Worm (Caenorhabditis elegans) whole organism, young adult: ENCODE measurements around the gene alh-8.
A peak's percentile ranks its signal among the peaks of the same experiment; 100 is the strongest.

Source experiments
- B0261.1 ChIP-seq: sonication (generic microtip); optimal IDR thresholded peaks from 2 replicates; lab custom pipeline; 2016; ENCODE audit warnings: mild to moderate bottlenecking, missing genetic modification characterization, moderate library complexity, missing compliant biosample characterization
- B0336.3 ChIP-seq: fragments of 200-800 bp; sonication (Bioruptor generic); IDR thresholded peaks from 2 replicates; pipeline ENCODE4 v1.3.6; 2022; ENCODE audit warnings: missing genetic modification characterization, missing compliant biosample characterization
- C06A6.2 ChIP-seq: fragments of 200-800 bp; sonication (Bioruptor generic); conservative IDR thresholded peaks from 2 replicates; pipeline ENCODE4 v1.3.6; 2022; ENCODE audit warnings: missing genetic modification characterization, missing compliant biosample characterization
- C17E4.6 ChIP-seq: fragments of 200-800 bp; sonication (Bioruptor generic); IDR thresholded peaks from 2 replicates; pipeline ENCODE4 v1.3.6; 2022; ENCODE audit warnings: missing genetic modification reagents, missing genetic modification characterization, missing compliant biosample characterization
- F10E7.11 ChIP-seq: sonication (generic microtip); optimal IDR thresholded peaks from 2 replicates; lab custom pipeline; 2017; ENCODE audit warnings: mild to moderate bottlenecking, missing genetic modification characterization, moderate library complexity, missing compliant biosample characterization
- F22D6.2 ChIP-seq: sonication (generic microtip); optimal IDR thresholded peaks from 2 replicates; lab custom pipeline; 2016; ENCODE audit warnings: mild to moderate bottlenecking, missing genetic modification characterization, missing compliant biosample characterization
- F23B12.7 ChIP-seq: sonication (generic microtip); optimal IDR thresholded peaks from 2 replicates; lab custom pipeline; 2017; ENCODE audit warnings: missing genetic modification characterization, mild to moderate bottlenecking, missing compliant biosample characterization, antibody characterized with exemption, moderate library complexity; ENCODE audit not compliant: insufficient read depth
- F39B2.1 ChIP-seq: fragments of 200-800 bp; sonication (Bioruptor generic); IDR thresholded peaks from 2 replicates; pipeline ENCODE4 v1.3.6; 2022; ENCODE audit warnings: missing genetic modification reagents, missing genetic modification characterization, missing compliant biosample characterization
- F52B5.7 ChIP-seq: sonication (generic microtip); optimal IDR thresholded peaks from 2 replicates; lab custom pipeline; 2016; ENCODE audit warnings: mild to moderate bottlenecking, missing genetic modification characterization, missing compliant biosample characterization
- F55B11.4 ChIP-seq: sonication (generic microtip); optimal IDR thresholded peaks from 2 replicates; lab custom pipeline; 2016; ENCODE audit warnings: missing compliant biosample characterization, missing genetic modification characterization, borderline replicate concordance; ENCODE audit not compliant: insufficient read depth
- K12H6.12 ChIP-seq: fragments of 200-800 bp; sonication (Bioruptor generic); optimal IDR thresholded peaks from 2 replicates; lab custom pipeline; 2018; ENCODE audit warnings: mild to moderate bottlenecking, missing genetic modification characterization, missing compliant biosample characterization
- ZK185.1 ChIP-seq: sonication (generic microtip); optimal IDR thresholded peaks from 2 replicates; lab custom pipeline; 2016; ENCODE audit warnings: mild to moderate bottlenecking, missing genetic modification characterization, missing compliant biosample characterization; ENCODE audit not compliant: poor library complexity, severe bottlenecking
- aptf-2 ChIP-seq: fragments of 200-800 bp; sonication (Bioruptor generic); conservative IDR thresholded peaks from 2 replicates; pipeline ENCODE4 v1.3.6; 2022; ENCODE audit warnings: missing genetic modification reagents, missing genetic modification characterization, missing compliant biosample characterization
- bed-1 ChIP-seq: fragments of 200-800 bp; sonication (Bioruptor generic); IDR thresholded peaks from 2 replicates; pipeline ENCODE4 v1.3.6; 2022; ENCODE audit warnings: missing genetic modification reagents, missing genetic modification characterization, missing compliant biosample characterization
- cebp-1 ChIP-seq, 2 experiments: fragments of 200-800 bp in 1 of 2; sonication (Bioruptor generic) in 1 of 2; sonication (generic microtip) in 1 of 2; IDR thresholded peaks in 1 of 2; optimal IDR thresholded peaks in 1 of 2; 2 replicates each; pipeline versions ENCODE4 v1.3.6 to Lab custom; 2017 to 2022; ENCODE audit warnings: missing compliant biosample characterization in 2 of 2, missing genetic modification characterization in 2 of 2, mild to moderate bottlenecking in 1 of 2, missing genetic modification reagents in 1 of 2, moderate library complexity in 1 of 2
- ceh-40 ChIP-seq: fragments of 200-800 bp; sonication (Bioruptor generic); IDR thresholded peaks from 2 replicates; pipeline ENCODE4 v1.3.6; 2022; ENCODE audit warnings: missing genetic modification characterization, missing compliant biosample characterization
- die-1 ChIP-seq: sonication (generic microtip); optimal IDR thresholded peaks from 2 replicates; lab custom pipeline; 2016; ENCODE audit warnings: missing genotype, mild to moderate bottlenecking, missing genetic modification characterization, missing compliant biosample characterization
- dox-1 ChIP-seq: fragments of 200-800 bp; sonication (Bioruptor generic); IDR thresholded peaks from 2 replicates; pipeline ENCODE4 v1.3.6; 2022; ENCODE audit warnings: missing genetic modification reagents, missing genetic modification characterization, missing compliant biosample characterization
- dpff-1 ChIP-seq: sonication (generic microtip); optimal IDR thresholded peaks from 2 replicates; lab custom pipeline; 2017; ENCODE audit warnings: mild to moderate bottlenecking, missing genetic modification characterization, missing compliant biosample characterization
- dpl-1 ChIP-seq: fragments of 150-350 bp; optimal IDR thresholded peaks from 2 replicates; lab custom pipeline; 2014; ENCODE audit warnings: missing biosample characterization, missing genetic modification reagents, missing genetic modification characterization
- egl-44 ChIP-seq: fragments of 200-800 bp; sonication (Bioruptor generic); IDR thresholded peaks from 2 replicates; pipeline ENCODE4 v1.3.6; 2022; ENCODE audit warnings: missing genetic modification reagents, missing genetic modification characterization, missing compliant biosample characterization
- egrh-3 ChIP-seq: fragments of 200-800 bp; sonication (Bioruptor generic); IDR thresholded peaks from 2 replicates; pipeline ENCODE4 v1.3.6; 2022; ENCODE audit warnings: missing genetic modification reagents, missing genetic modification characterization, missing compliant biosample characterization
- ekl-4 ChIP-seq: fragments of 200-800 bp; sonication (Bioruptor generic); IDR thresholded peaks from 2 replicates; pipeline ENCODE4 v1.3.6; 2022; ENCODE audit warnings: missing genetic modification reagents, missing genetic modification characterization, missing compliant biosample characterization
- hlh-12 ChIP-seq: sonication (generic microtip); optimal IDR thresholded peaks from 2 replicates; lab custom pipeline; 2016; ENCODE audit warnings: missing genetic modification characterization, missing compliant biosample characterization
- hrde-1 ChIP-seq: sonication (generic microtip); optimal IDR thresholded peaks from 2 replicates; lab custom pipeline; 2016; ENCODE audit warnings: missing genetic modification characterization, mild to moderate bottlenecking, missing compliant biosample characterization, moderate library complexity, missing genotype, missing genetic modification reagents, borderline replicate concordance
- lin-26 ChIP-seq: fragments of 200-800 bp; sonication (Bioruptor generic); IDR thresholded peaks from 2 replicates; pipeline ENCODE4 v1.3.6; 2022; ENCODE audit warnings: missing genetic modification reagents, missing genetic modification characterization, missing compliant biosample characterization
- lin-40 ChIP-seq: sonication (generic microtip); optimal IDR thresholded peaks from 2 replicates; lab custom pipeline; 2016; ENCODE audit warnings: missing genetic modification characterization, mild to moderate bottlenecking, missing compliant biosample characterization, missing genotype, missing genetic modification reagents
- madf-10 ChIP-seq: sonication (generic microtip); optimal IDR thresholded peaks from 2 replicates; lab custom pipeline; 2016; ENCODE audit warnings: mild to moderate bottlenecking, missing genetic modification characterization, missing compliant biosample characterization
- mes-4 ChIP-seq: sonication (generic microtip); optimal IDR thresholded peaks from 2 replicates; lab custom pipeline; 2016; ENCODE audit warnings: missing genotype, missing genetic modification characterization, missing compliant biosample characterization
- nfya-1 ChIP-seq: sonication (generic microtip); optimal IDR thresholded peaks from 2 replicates; lab custom pipeline; 2017; ENCODE audit warnings: antibody characterized with exemption, missing compliant biosample characterization, missing genetic modification characterization, borderline replicate concordance; ENCODE audit not compliant: insufficient read depth
- nfyb-1 ChIP-seq: fragments of 200-800 bp; sonication (Bioruptor generic); IDR thresholded peaks from 2 replicates; pipeline ENCODE4 v1.3.6; 2022; ENCODE audit warnings: missing genetic modification reagents, missing genetic modification characterization, missing compliant biosample characterization
- nhr-179 ChIP-seq: sonication (generic microtip); optimal IDR thresholded peaks from 2 replicates; lab custom pipeline; 2016; ENCODE audit warnings: mild to moderate bottlenecking, missing genetic modification characterization, missing compliant biosample characterization
- pbrm-1 ChIP-seq: fragments of 200-800 bp; sonication (Bioruptor generic); IDR thresholded peaks from 2 replicates; pipeline ENCODE4 v1.3.6; 2022; ENCODE audit warnings: missing genetic modification reagents, missing genetic modification characterization, missing compliant biosample characterization
- pha-4 ChIP-seq: fragments of 150-350 bp; sonication (generic microtip); optimal IDR thresholded peaks from 2 replicates; lab custom pipeline; 2014; ENCODE audit warnings: missing biosample characterization, missing genetic modification reagents, missing genetic modification characterization
- rec-8 ChIP-seq, 2 experiments: sonication (generic microtip); optimal IDR thresholded peaks; 2 replicates each; lab custom pipeline; 2016; ENCODE audit warnings: mild to moderate bottlenecking in 2 of 2, missing genetic modification characterization in 2 of 2, missing genetic modification reagents in 2 of 2, missing genotype in 2 of 2, missing biosample characterization in 1 of 2, missing compliant biosample characterization in 1 of 2, moderate library complexity in 1 of 2
- repo-1 ChIP-seq: sonication (generic microtip); optimal IDR thresholded peaks from 2 replicates; lab custom pipeline; 2017; ENCODE audit warnings: mild to moderate bottlenecking, missing genetic modification characterization, missing compliant biosample characterization
- sdz-38 ChIP-seq: sonication (generic microtip); optimal IDR thresholded peaks from 2 replicates; lab custom pipeline; 2016; ENCODE audit warnings: missing genotype, missing genetic modification characterization, missing compliant biosample characterization
- sea-2 ChIP-seq: fragments of 200-800 bp; sonication (Bioruptor generic); IDR thresholded peaks from 2 replicates; pipeline ENCODE4 v1.3.6; 2022; ENCODE audit warnings: missing genetic modification characterization, missing compliant biosample characterization
- sptf-2 ChIP-seq: fragments of 200-800 bp; sonication (Bioruptor generic); optimal IDR thresholded peaks from 2 replicates; lab custom pipeline; 2018; ENCODE audit warnings: mild to moderate bottlenecking, missing genetic modification characterization, missing compliant biosample characterization
- tbp1 ChIP-seq: fragments of 200-800 bp; sonication (Bioruptor generic); optimal IDR thresholded peaks from 2 replicates; lab custom pipeline; 2018; ENCODE audit warnings: mild to moderate bottlenecking, missing genetic modification characterization, missing compliant biosample characterization
- tbx-9 ChIP-seq: sonication (generic microtip); optimal IDR thresholded peaks from 2 replicates; lab custom pipeline; 2016; ENCODE audit warnings: borderline replicate concordance, missing genetic modification characterization, inconsistent platforms, missing compliant biosample characterization
- tlf-1 ChIP-seq: fragments of 200-800 bp; sonication (Bioruptor generic); optimal IDR thresholded peaks from 2 replicates; lab custom pipeline; 2018; ENCODE audit warnings: mild to moderate bottlenecking, missing genetic modification characterization, missing compliant biosample characterization
- unc-130 ChIP-seq: sonication (generic microtip); optimal IDR thresholded peaks from 2 replicates; lab custom pipeline; 2016; ENCODE audit warnings: missing genetic modification reagents, missing genetic modification characterization, missing compliant biosample characterization
- xnd-1 ChIP-seq: sonication (generic microtip); optimal IDR thresholded peaks from 2 replicates; lab custom pipeline; 2016; ENCODE audit warnings: missing genotype, missing genetic modification reagents, missing genetic modification characterization, missing compliant biosample characterization
- zfh-2 ChIP-seq: fragments of 200-800 bp; sonication (Bioruptor generic); conservative IDR thresholded peaks from 2 replicates; pipeline ENCODE4 v1.3.6; 2022; ENCODE audit warnings: missing genetic modification reagents, missing genetic modification characterization, missing compliant biosample characterization
- ztf-28 ChIP-seq: fragments of 200-800 bp; sonication (Bioruptor generic); IDR thresholded peaks from 2 replicates; pipeline ENCODE4 v1.3.6; 2022; ENCODE audit warnings: missing genetic modification reagents, missing genetic modification characterization, missing compliant biosample characterization
- ztf-6 ChIP-seq: fragments of 200-800 bp; sonication (Bioruptor generic); IDR thresholded peaks from 2 replicates; pipeline ENCODE4 v1.3.6; 2022; ENCODE audit warnings: missing genetic modification reagents, missing genetic modification characterization, missing compliant biosample characterization

Gene alh-8

ce11 chrII:11731174-11731724 lies 2.4 kb downstream of the alh-8 start (continued):
- TF ChIP-seq ztf-6 (GFP tag; lab: Robert Waterston, UW) (no peak), tbx-9 (no peak), lin-26 (GFP tag; lab: Robert Waterston, UW) (no peak), unc-130 (GFP tag; lab: Kevin White, UChicago) (no peak), dpl-1 (GFP tag; lab: Kevin White, UChicago) (no peak), mes-4 (tag; lab: Kevin White, UChicago) (no peak), bed-1 (GFP tag; lab: Robert Waterston, UW) (no peak), pbrm-1 (peak; percentile 16; the same call in 1 of the 2 replicates), dox-1 (GFP tag; lab: Robert Waterston, UW) (0 out of 2 replicates have a peak, but pooled peaks have one; percentile 33), ceh-40 (GFP tag; lab: Robert Waterston, UW) (no peak), nfyb-1 (GFP tag; lab: Robert Waterston, UW) (peak; percentile 72), F39B2.1 (GFP tag; lab: Robert Waterston, UW) (no peak), cebp-1 (GFP tag; IDR thresholded peaks at IDR 0.05; lab: Robert Waterston, UW) (no peak), cebp-1 (tag; optimal IDR thresholded peaks at IDR 0.05; lab: Kevin White, UChicago) (peak; percentile 42), hrde-1 (tag; lab: Kevin White, UChicago) (no peak), nfya-1 (tag; lab: Kevin White, UChicago) (no peak), lin-40 (tag; lab: Kevin White, UChicago) (peak; percentile 63), nhr-179 (no peak), ztf-28 (GFP tag; lab: Robert Waterston, UW) (no peak), die-1 (tag; lab: Kevin White, UChicago) (no peak), tlf-1 (GFP tag; lab: Kevin White, UChicago) (peak; percentile 47), hlh-12 (tag; lab: Kevin White, UChicago) (no peak), madf-10 (tag; lab: Kevin White, UChicago) (peak; percentile 58), zfh-2 (GFP tag; lab: Robert Waterston, UW) (0 out of 2 replicates have a peak, but pooled peaks have one; percentile 23), F22D6.2 (tag; lab: Kevin White, UChicago) (no peak), F55B11.4 (tag; lab: Kevin White, UChicago) (no peak), B0261.1 (tag; lab: Kevin White, UChicago) (no peak), ZK185.1 (tag; lab: Kevin White, UChicago) (peak; percentile 59), B0336.3 (peak; percentile 89), xnd-1 (tag; lab: Kevin White, UChicago) (no peak), repo-1 (peak; percentile 80), tbp1 (GFP tag; lab: Kevin White, UChicago) (no peak), C17E4.6 (GFP tag; lab: Robert Waterston, UW) (0 out of 2 replicates have a peak, but pooled peaks have one; percentile 6), sdz-38 (no peak), pha-4 (no peak), sptf-2 (GFP tag; lab: Kevin White, UChicago) (no peak), egl-44 (GFP tag; lab: Robert Waterston, UW) (no peak), F52B5.7 (no peak), dpff-1 (tag; lab: Kevin White, UChicago) (no peak), F10E7.11 (tag; lab: Kevin White, UChicago) (no peak), F23B12.7 (tag; lab: Kevin White, UChicago) (no peak), rec-8 (tag; optimal IDR thresholded peaks at IDR 0.05; lab: Kevin White, UChicago) (no peak), ekl-4 (GFP tag; lab: Robert Waterston, UW) (peak; percentile 50; the same call in 1 of the 2 replicates), K12H6.12 (peak; percentile 6), sea-2 (GFP tag; lab: Robert Waterston, UW) (no peak), aptf-2 (no peak), C06A6.2 (GFP tag; lab: Robert Waterston, UW) (no peak), egrh-3 (GFP tag; lab: Robert Waterston, UW) (no peak)
